Worm (Caenorhabditis elegans) whole organism, young adult: ENCODE data around the gene nhr-246.
"Not testable (repeated sequence)": the region's sequence is repeated elsewhere in the genome, so short reads cannot be mapped to it uniquely, and the experiment has no call there.

ENCODE experiments used
- B0019.2 ChIP-seq: fragments of 200-800 bp; sonication (Bioruptor generic); conservative IDR thresholded peaks from 2 replicates; pipeline ENCODE4 v1.3.6; 2022; ENCODE audit warnings: missing genetic modification reagents, missing genetic modification characterization, missing compliant biosample characterization
- C17E4.6 ChIP-seq: fragments of 200-800 bp; sonication (Bioruptor generic); IDR thresholded peaks from 2 replicates; pipeline ENCODE4 v1.3.6; 2022; ENCODE audit warnings: missing genetic modification reagents, missing genetic modification characterization, missing compliant biosample characterization
- D2030.7 ChIP-seq: fragments of 200-800 bp; sonication (Bioruptor generic); IDR thresholded peaks from 2 replicates; pipeline ENCODE4 v1.3.6; 2022; ENCODE audit warnings: missing genetic modification reagents, missing genetic modification characterization, missing compliant biosample characterization
- F33H1.4 ChIP-seq: fragments of 200-800 bp; sonication (Bioruptor generic); IDR thresholded peaks from 2 replicates; pipeline ENCODE4 v1.3.6; 2022; ENCODE audit warnings: missing genetic modification reagents, missing genetic modification characterization, missing compliant biosample characterization
- F39B2.1 ChIP-seq: fragments of 200-800 bp; sonication (Bioruptor generic); IDR thresholded peaks from 2 replicates; pipeline ENCODE4 v1.3.6; 2022; ENCODE audit warnings: missing genetic modification reagents, missing genetic modification characterization, missing compliant biosample characterization
- Y53F4B.3 ChIP-seq: fragments of 200-800 bp; sonication (Bioruptor generic); IDR thresholded peaks from 2 replicates; pipeline ENCODE4 v1.3.6; 2022; ENCODE audit warnings: missing genetic modification reagents, missing genetic modification characterization, missing compliant biosample characterization
- Y53G8AR.9 ChIP-seq: fragments of 200-800 bp; sonication (Bioruptor generic); conservative IDR thresholded peaks from 2 replicates; pipeline ENCODE4 v1.3.6; 2022; ENCODE audit warnings: missing genetic modification reagents, missing genetic modification characterization, missing compliant biosample characterization
- Y56A3A.18 ChIP-seq: fragments of 200-800 bp; sonication (Bioruptor generic); IDR thresholded peaks from 2 replicates; pipeline ENCODE4 v1.3.6; 2022; ENCODE audit warnings: missing genetic modification reagents, missing genetic modification characterization, missing compliant biosample characterization
- Y67H2A.10 ChIP-seq: fragments of 200-800 bp; sonication (Bioruptor generic); conservative IDR thresholded peaks from 2 replicates; pipeline ENCODE4 v1.3.6; 2022; ENCODE audit warnings: missing genetic modification reagents, missing genetic modification characterization, missing compliant biosample characterization
- Y79H2A.3 ChIP-seq: fragments of 200-800 bp; sonication (Bioruptor generic); conservative IDR thresholded peaks from 2 replicates; pipeline ENCODE4 v1.3.6; 2022; ENCODE audit warnings: missing genetic modification reagents, missing genetic modification characterization, missing compliant biosample characterization
- Y95B8A.8 ChIP-seq: fragments of 200-800 bp; sonication (Bioruptor generic); IDR thresholded peaks from 2 replicates; pipeline ENCODE4 v1.3.6; 2022; ENCODE audit warnings: missing genetic modification reagents, missing genetic modification characterization, missing compliant biosample characterization
- aptf-3 ChIP-seq: fragments of 200-800 bp; sonication (Bioruptor generic); IDR thresholded peaks from 2 replicates; pipeline ENCODE4 v1.3.6; 2022; ENCODE audit warnings: missing genetic modification characterization, missing compliant biosample characterization
- attf-6 ChIP-seq: fragments of 200-800 bp; sonication (Bioruptor generic); IDR thresholded peaks from 2 replicates; pipeline ENCODE4 v1.3.6; 2022; ENCODE audit warnings: missing genetic modification reagents, missing genetic modification characterization, missing compliant biosample characterization
- bed-2 ChIP-seq: fragments of 200-800 bp; sonication (Bioruptor generic); IDR thresholded peaks from 2 replicates; pipeline ENCODE4 v1.3.6; 2022; ENCODE audit warnings: missing genetic modification reagents, missing genetic modification characterization, missing compliant biosample characterization
- cebp-1 ChIP-seq, 2 experiments: fragments of 200-800 bp in 1 of 2; sonication (Bioruptor generic) in 1 of 2; sonication (generic microtip) in 1 of 2; IDR thresholded peaks in 1 of 2; optimal IDR thresholded peaks in 1 of 2; 2 replicates each; pipeline versions ENCODE4 v1.3.6 to Lab custom; 2017 to 2022; ENCODE audit warnings: missing compliant biosample characterization in 2 of 2, missing genetic modification characterization in 2 of 2, mild to moderate bottlenecking in 1 of 2, missing genetic modification reagents in 1 of 2, moderate library complexity in 1 of 2
- cebp-2 ChIP-seq: fragments of 200-800 bp; sonication (Bioruptor generic); IDR thresholded peaks from 2 replicates; pipeline ENCODE4 v1.3.6; 2022; ENCODE audit warnings: missing genetic modification characterization, missing compliant biosample characterization
- ceh-100 ChIP-seq: fragments of 200-800 bp; sonication (Bioruptor generic); IDR thresholded peaks from 2 replicates; pipeline ENCODE4 v1.3.6; 2022; ENCODE audit warnings: missing genetic modification reagents, missing genetic modification characterization, missing compliant biosample characterization
- ceh-40 ChIP-seq: fragments of 200-800 bp; sonication (Bioruptor generic); IDR thresholded peaks from 2 replicates; pipeline ENCODE4 v1.3.6; 2022; ENCODE audit warnings: missing genetic modification characterization, missing compliant biosample characterization
- ceh-58 ChIP-seq: fragments of 200-800 bp; sonication (Bioruptor generic); IDR thresholded peaks from 2 replicates; pipeline ENCODE4 v1.3.6; 2022; ENCODE audit warnings: missing genetic modification characterization, missing compliant biosample characterization
- ceh-91 ChIP-seq: fragments of 200-800 bp; sonication (Bioruptor generic); IDR thresholded peaks from 2 replicates; pipeline ENCODE4 v1.3.6; 2022; ENCODE audit warnings: missing genetic modification reagents, missing genetic modification characterization, missing compliant biosample characterization
- dox-1 ChIP-seq: fragments of 200-800 bp; sonication (Bioruptor generic); IDR thresholded peaks from 2 replicates; pipeline ENCODE4 v1.3.6; 2022; ENCODE audit warnings: missing genetic modification reagents, missing genetic modification characterization, missing compliant biosample characterization
- egrh-3 ChIP-seq: fragments of 200-800 bp; sonication (Bioruptor generic); IDR thresholded peaks from 2 replicates; pipeline ENCODE4 v1.3.6; 2022; ENCODE audit warnings: missing genetic modification reagents, missing genetic modification characterization, missing compliant biosample characterization
- ekl-4 ChIP-seq: fragments of 200-800 bp; sonication (Bioruptor generic); IDR thresholded peaks from 2 replicates; pipeline ENCODE4 v1.3.6; 2022; ENCODE audit warnings: missing genetic modification reagents, missing genetic modification characterization, missing compliant biosample characterization
- hmg-1.2 ChIP-seq: fragments of 200-800 bp; sonication (Bioruptor generic); IDR thresholded peaks from 2 replicates; pipeline ENCODE4 v1.3.6; 2022; ENCODE audit warnings: missing genetic modification reagents, missing genetic modification characterization, missing compliant biosample characterization
- hsf-1 ChIP-seq: fragments of 200-800 bp; sonication (Bioruptor generic); IDR thresholded peaks from 2 replicates; pipeline ENCODE4 v1.3.6; 2022; ENCODE audit warnings: missing genetic modification reagents, missing genetic modification characterization, missing compliant biosample characterization
- lin-26 ChIP-seq: fragments of 200-800 bp; sonication (Bioruptor generic); IDR thresholded peaks from 2 replicates; pipeline ENCODE4 v1.3.6; 2022; ENCODE audit warnings: missing genetic modification reagents, missing genetic modification characterization, missing compliant biosample characterization
- lsl-1 ChIP-seq: fragments of 200-800 bp; sonication (Bioruptor generic); optimal IDR thresholded peaks from 2 replicates; lab custom pipeline; 2018; ENCODE audit warnings: mild to moderate bottlenecking, missing genetic modification characterization, moderate library complexity, missing compliant biosample characterization
- madf-3 ChIP-seq: fragments of 200-800 bp; sonication (Bioruptor generic); IDR thresholded peaks from 2 replicates; pipeline ENCODE4 v1.3.6; 2022; ENCODE audit warnings: missing genetic modification reagents, missing genetic modification characterization, missing compliant biosample characterization
- madf-6 ChIP-seq: fragments of 200-800 bp; sonication (Bioruptor generic); IDR thresholded peaks from 2 replicates; pipeline ENCODE4 v1.3.6; 2022; ENCODE audit warnings: missing genetic modification reagents, missing genetic modification characterization, missing compliant biosample characterization
- mel-28 ChIP-seq: sonication (generic microtip); optimal IDR thresholded peaks from 2 replicates; lab custom pipeline; 2016; ENCODE audit warnings: borderline replicate concordance, mild to moderate bottlenecking, missing genetic modification characterization, missing compliant biosample characterization
- nfyb-1 ChIP-seq: fragments of 200-800 bp; sonication (Bioruptor generic); IDR thresholded peaks from 2 replicates; pipeline ENCODE4 v1.3.6; 2022; ENCODE audit warnings: missing genetic modification reagents, missing genetic modification characterization, missing compliant biosample characterization
- pbrm-1 ChIP-seq: fragments of 200-800 bp; sonication (Bioruptor generic); IDR thresholded peaks from 2 replicates; pipeline ENCODE4 v1.3.6; 2022; ENCODE audit warnings: missing genetic modification reagents, missing genetic modification characterization, missing compliant biosample characterization
- rcor-1 ChIP-seq: fragments of 200-800 bp; sonication (Bioruptor generic); IDR thresholded peaks from 2 replicates; pipeline ENCODE4 v1.3.6; 2022; ENCODE audit warnings: missing genetic modification reagents, missing genetic modification characterization, missing compliant biosample characterization
- rpc-1 ChIP-seq, 2 experiments: fragments of 150-350 bp in 1 of 2; sonication (generic microtip) in 1 of 2; optimal IDR thresholded peaks; 2 replicates each; lab custom pipeline; 2014 to 2018; ENCODE audit warnings: missing biosample characterization in 1 of 2, missing genetic modification characterization in 1 of 2, missing genetic modification reagents in 1 of 2, missing genotype in 1 of 2
- tbp1 ChIP-seq: fragments of 200-800 bp; sonication (Bioruptor generic); optimal IDR thresholded peaks from 2 replicates; lab custom pipeline; 2018; ENCODE audit warnings: mild to moderate bottlenecking, missing genetic modification characterization, missing compliant biosample characterization
- ztf-25 ChIP-seq: fragments of 200-800 bp; sonication (Bioruptor generic); IDR thresholded peaks from 2 replicates; pipeline ENCODE4 v1.3.6; 2022; ENCODE audit warnings: missing genetic modification reagents, missing genetic modification characterization, missing compliant biosample characterization
- ztf-28 ChIP-seq: fragments of 200-800 bp; sonication (Bioruptor generic); IDR thresholded peaks from 2 replicates; pipeline ENCODE4 v1.3.6; 2022; ENCODE audit warnings: missing genetic modification reagents, missing genetic modification characterization, missing compliant biosample characterization

Gene nhr-246

DNA sequence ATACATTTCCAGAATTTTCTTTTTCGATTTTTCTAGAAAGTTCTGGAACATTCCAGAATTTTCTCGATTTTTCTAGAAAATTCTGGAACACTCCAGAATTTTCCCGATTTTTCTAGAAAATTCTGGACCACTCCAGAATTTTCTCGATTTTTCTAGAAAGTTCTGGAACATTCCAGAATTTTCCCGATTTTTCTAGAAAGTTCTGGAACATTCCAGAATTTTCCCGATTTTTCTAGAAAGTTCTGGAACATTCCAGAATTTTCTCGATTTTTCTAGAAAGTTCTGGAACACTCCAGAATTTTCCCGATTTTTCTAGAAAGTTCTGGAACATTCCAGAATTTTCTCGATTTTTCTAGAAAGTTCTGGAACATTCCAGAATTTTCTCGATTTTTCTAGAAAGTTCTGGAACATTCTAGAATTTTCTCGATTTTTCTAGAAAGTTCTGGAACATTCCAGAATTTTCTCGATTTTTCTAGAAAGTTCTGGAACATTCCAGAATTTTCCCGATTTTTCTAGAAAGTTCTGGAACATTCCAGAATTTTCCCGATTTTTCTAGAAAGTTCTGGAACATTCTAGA is 4.6 kb downstream of the nhr-246 start:
- TF ChIP-seq Y56A3A.18 (GFP tag; lab: Robert Waterston, UW) (peak; percentile 83), F39B2.1 (GFP tag; lab: Robert Waterston, UW) (peak; percentile 79), Y53G8AR.9 (peak; percentile 76; the same call in 1 of the 2 replicates), ekl-4 (GFP tag; lab: Robert Waterston, UW) (peak; percentile 95), pbrm-1 (peak; percentile 87), tbp1 (peak; percentile 9), lsl-1 (GFP tag; lab: Kevin White, UChicago) (peak; percentile 16), cebp-2 (GFP tag; lab: Robert Waterston, UW) (0 out of 2 replicates have a peak, but pooled peaks have one; percentile 22), rpc-1 (optimal IDR thresholded peaks at IDR 0.05; lab: Kevin White, UChicago) (peak; percentile 26), B0019.2 (GFP tag; lab: Robert Waterston, UW) (peak; percentile 50; the same call in 1 of the 2 replicates), rcor-1 (peak; percentile 87), bed-2 (GFP tag; lab: Robert Waterston, UW) (0 out of 2 replicates have a peak, but pooled peaks have one; percentile 17), ceh-100 (peak; percentile 77), F33H1.4 (GFP tag; lab: Robert Waterston, UW) (peak; percentile 23; the same call in 1 of the 2 replicates), Y53F4B.3 (GFP tag; lab: Robert Waterston, UW) (peak; percentile 69), hmg-1.2 (0 out of 2 replicates have a peak, but pooled peaks have one; percentile 13), egrh-3 (GFP tag; lab: Robert Waterston, UW) (peak; percentile 96), nfyb-1 (GFP tag; lab: Robert Waterston, UW) (peak; percentile 86), ceh-40 (GFP tag; lab: Robert Waterston, UW) (peak; percentile 95), ztf-25 (GFP tag; lab: Robert Waterston, UW) (peak; percentile 42; the same call in 1 of the 2 replicates), Y79H2A.3 (peak; percentile 88), dox-1 (GFP tag; lab: Robert Waterston, UW) (peak; percentile 99), cebp-1 (GFP tag; IDR thresholded peaks at IDR 0.05; lab: Robert Waterston, UW) (peak; percentile 57; the same call in 1 of the 2 replicates), Y67H2A.10 (GFP tag; lab: Robert Waterston, UW) (0 out of 2 replicates have a peak, but pooled peaks have one; percentile 47), C17E4.6 (GFP tag; lab: Robert Waterston, UW) (peak; percentile 39; the same call in 1 of the 2 replicates), madf-3 (GFP tag; lab: Robert Waterston, UW) (peak; percentile 93), attf-6 (GFP tag; lab: Robert Waterston, UW) (peak; percentile 82), ztf-28 (GFP tag; lab: Robert Waterston, UW) (peak; percentile 73; the same call in 1 of the 2 replicates), hsf-1 (GFP tag; lab: Robert Waterston, UW) (peak; percentile 99), Y95B8A.8 (GFP tag; lab: Robert Waterston, UW) (peak; percentile 87; the same call in 1 of the 2 replicates), madf-6 (GFP tag; lab: Robert Waterston, UW) (peak; percentile 83), lin-26 (GFP tag; lab: Robert Waterston, UW) (peak; percentile 83; the same call in 1 of the 2 replicates), mel-28 (tag; lab: Kevin White, UChicago) (peak; percentile 15), D2030.7 (peak; percentile 85; the same call in 1 of the 2 replicates), aptf-3 (GFP tag; lab: Robert Waterston, UW) (peak; percentile 88), ceh-91 (GFP tag; lab: Robert Waterston, UW) (0 out of 2 replicates have a peak, but pooled peaks have one; percentile 32), ceh-58 (GFP tag; lab: Robert Waterston, UW) (peak; percentile 94)
- TF ChIP-seq rpc-1, cebp-1 (tag; optimal IDR thresholded peaks at IDR 0.05; lab: Kevin White, UChicago): not testable (repeated sequence)
